Worm (Caenorhabditis elegans) whole organism, early embryonic: ENCODE data around the gene F43C11.10.

Experiments
- F13C5.2 ChIP-seq: sonication (generic microtip); optimal IDR thresholded peaks from 2 replicates; lab custom pipeline; 2017; ENCODE audit warnings: mild to moderate bottlenecking, missing genetic modification characterization, inconsistent platforms, missing compliant biosample characterization
- ama-1 ChIP-seq: fragments of 150-350 bp; optimal IDR thresholded peaks from 2 replicates; lab custom pipeline; 2014
- ceh-13 ChIP-seq: fragments of 200-800 bp; sonication (Bioruptor generic); optimal IDR thresholded peaks from 2 replicates; lab custom pipeline; 2018; ENCODE audit warnings: mild to moderate bottlenecking, missing genetic modification characterization, missing compliant biosample characterization
- ceh-36 ChIP-seq: sonication (generic microtip); optimal IDR thresholded peaks from 2 replicates; lab custom pipeline; 2016; ENCODE audit warnings: missing genetic modification characterization, inconsistent platforms, missing compliant biosample characterization
- ets-7 ChIP-seq: sonication (generic microtip); optimal IDR thresholded peaks from 2 replicates; lab custom pipeline; 2016; ENCODE audit warnings: missing genotype, missing genetic modification characterization, missing compliant biosample characterization
- hmbx-1 ChIP-seq: sonication (generic microtip); optimal IDR thresholded peaks from 2 replicates; lab custom pipeline; 2016; ENCODE audit warnings: mild to moderate bottlenecking, missing genetic modification characterization, missing compliant biosample characterization
- pes-1 ChIP-seq: fragments of 200-800 bp; sonication (Bioruptor generic); IDR thresholded peaks from 2 replicates; pipeline ENCODE4 v1.3.6; 2022; ENCODE audit warnings: missing genetic modification reagents, missing genetic modification characterization, missing compliant biosample characterization
- scrt-1 ChIP-seq: fragments of 200-800 bp; sonication (Bioruptor generic); IDR thresholded peaks from 2 replicates; pipeline ENCODE4 v1.3.6; 2022; ENCODE audit warnings: missing genetic modification characterization, missing compliant biosample characterization
- sea-1 ChIP-seq: fragments of 200-800 bp; sonication (Bioruptor generic); conservative IDR thresholded peaks from 2 replicates; pipeline ENCODE4 v1.3.6; 2022; ENCODE audit warnings: missing genetic modification characterization, missing compliant biosample characterization
- tbx-37 ChIP-seq: fragments of 200-800 bp; sonication (Bioruptor generic); conservative IDR thresholded peaks from 2 replicates; pipeline ENCODE4 v1.3.6; 2022; ENCODE audit warnings: missing genetic modification reagents, missing genetic modification characterization, missing compliant biosample characterization

Gene F43C11.10

DNA sequence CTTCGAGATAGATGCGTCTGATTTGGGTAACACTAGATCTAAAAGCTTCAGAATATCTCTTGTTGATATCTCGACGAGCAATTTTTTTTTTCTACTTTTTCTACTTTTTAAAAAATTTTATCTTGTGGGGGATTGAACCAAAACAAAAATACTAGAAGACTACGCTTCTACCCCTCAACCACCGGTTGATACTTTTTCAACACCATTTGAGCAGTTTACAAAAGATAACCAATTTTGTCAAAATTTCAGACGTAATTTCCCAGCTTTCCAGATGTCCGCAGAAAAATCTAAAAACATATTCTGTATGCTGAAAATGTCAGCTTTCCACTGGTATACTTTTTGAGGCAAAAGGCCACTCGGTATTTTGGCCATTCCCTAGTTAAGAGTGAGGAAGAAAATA lies 47.9 kb downstream of the F43C11.10 start:
- TF ChIP-seq ceh-36 (tag; lab: Kevin White, UChicago) = no peak
- TF ChIP-seq ama-1 = no peak
- no peak for TF ChIP-seq pes-1 (GFP tag; lab: Robert Waterston, UW)

DNA sequence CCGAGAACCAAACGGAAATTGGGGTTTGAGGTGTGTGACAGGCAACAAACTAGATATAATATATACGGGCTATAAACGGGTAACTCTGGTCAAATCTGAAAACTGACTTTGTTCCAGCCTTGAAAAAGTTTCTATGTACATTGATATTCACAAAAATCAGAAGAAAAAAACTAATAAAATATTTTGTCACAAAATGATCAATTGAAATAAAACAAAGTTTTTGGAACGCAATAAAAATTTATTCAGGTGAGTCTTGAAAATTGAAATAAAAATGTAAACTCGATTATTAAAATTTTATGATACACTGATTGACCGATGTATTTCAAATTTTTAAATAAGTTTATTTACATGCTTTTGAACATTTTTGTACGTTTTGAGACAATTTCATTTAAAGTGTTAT lies 50.1 kb downstream of the F43C11.10 start, which contains the start of gene B0281.6:
Gene B0281.6, minus strand, starts transcription at position 101 of the 400 bp plus-strand sequence.
- TF ChIP-seq scrt-1 (GFP tag; lab: Robert Waterston, UW) (no peak), ets-7 (tag; lab: Kevin White, UChicago) (no peak), F13C5.2 (tag; lab: Kevin White, UChicago) (no peak)

DNA sequence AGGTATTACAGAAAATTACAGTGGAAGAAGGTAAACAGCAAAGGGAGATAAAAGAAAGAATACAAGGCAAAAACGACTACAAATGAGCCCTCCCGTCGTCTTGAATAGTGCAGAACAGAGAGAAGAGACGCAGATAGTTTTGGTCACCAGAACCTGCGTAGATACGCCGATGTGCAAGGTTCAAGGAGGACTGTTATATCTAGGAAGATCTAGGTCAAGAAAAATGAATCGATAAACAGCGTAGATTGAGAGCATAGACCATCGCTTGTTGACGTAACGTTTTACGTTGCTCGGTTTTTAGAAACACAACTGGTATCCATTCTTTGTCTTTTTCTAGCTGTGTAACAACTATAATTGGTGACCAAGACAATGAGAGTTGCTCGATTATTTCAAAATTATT lies 51.6 kb downstream of the F43C11.10 start, which contains the start of gene B0281.5:
Gene B0281.5, minus strand, starts transcription at position 101 of the 400 bp plus-strand sequence.
- TF ChIP-seq ceh-13 (no peak), ceh-36 (tag; lab: Kevin White, UChicago) (no peak), pes-1 (GFP tag; lab: Robert Waterston, UW) (no peak), tbx-37 (GFP tag; lab: Robert Waterston, UW) (no peak), sea-1 (GFP tag; lab: Robert Waterston, UW) (no peak), hmbx-1 (tag; lab: Kevin White, UChicago) (no peak)
